Fruit fly (Drosophila melanogaster): ENCODE data around the gene CG13970.

The CG13970 gene

DNA sequence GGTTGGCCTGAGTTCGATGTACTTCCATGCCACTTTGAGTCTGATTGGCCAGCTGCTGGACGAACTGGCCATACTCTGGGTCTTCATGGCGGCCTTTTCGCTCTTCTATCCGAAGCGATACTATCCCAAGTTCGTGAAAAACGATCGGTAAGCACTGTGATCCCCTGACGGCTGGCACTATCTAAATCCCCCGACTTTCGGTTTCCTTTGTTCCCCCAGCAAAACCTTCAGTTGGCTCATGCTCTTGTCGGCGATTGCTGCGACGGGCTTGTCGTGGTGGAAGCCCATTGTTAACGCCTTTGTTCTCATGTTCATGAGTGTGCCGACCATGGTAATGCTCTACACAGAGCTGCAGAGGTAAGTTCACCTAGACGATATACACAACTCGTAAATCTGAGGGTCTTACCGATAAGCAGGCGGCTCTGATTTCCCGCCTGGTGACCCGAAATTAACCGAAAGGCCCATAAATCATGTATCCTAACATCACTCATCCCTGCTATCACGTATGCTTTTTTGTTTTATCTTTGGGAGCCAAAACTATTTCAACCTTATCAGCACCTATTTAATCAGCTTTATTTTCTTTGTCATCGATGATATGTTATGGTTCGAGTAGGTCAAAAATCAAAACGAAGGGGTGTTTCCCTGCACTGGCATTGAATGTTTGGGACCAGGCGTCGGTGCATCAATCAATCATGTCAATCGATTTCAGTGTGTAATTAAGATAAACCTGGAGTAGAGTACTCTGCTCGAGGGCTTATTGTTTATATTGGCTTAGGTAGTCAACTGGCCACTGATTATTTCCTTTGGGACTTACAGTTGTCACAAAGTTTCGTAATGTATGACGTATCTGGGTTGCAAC lies 34.6 kb downstream of the CG13970 start (continued):
- TF ChIP-seq zen2 (GFP tag; IDR thresholded peaks at IDR 0.05; ENCODE audit: partially characterized antibody): no peak
- no peak for TF ChIP-seq stc (GFP tag; IDR thresholded peaks at IDR 0.05)
- 0 out of 2 replicates have a peak, but pooled peaks have one; percentile 6 for TF ChIP-seq onecut (GFP tag; IDR thresholded peaks at IDR 0.05)
- TF ChIP-seq tll (GFP tag; optimal IDR thresholded peaks at IDR 0.05): peak in 1 of 2 experiments; percentile 46
- no peak for TF ChIP-seq Hr39 (optimal IDR thresholded peaks at IDR 0.05)
- no peak for TF ChIP-seq maf-S (GFP tag; optimal IDR thresholded peaks at IDR 0.05)
- peak; percentile 33 for TF ChIP-seq sd (tag; optimal IDR thresholded peaks at IDR 0.05)
- peak; percentile 13 for TF ChIP-seq CG15696 (tag; optimal IDR thresholded peaks at IDR 0.05)
- peak; percentile 2 for TF ChIP-seq CG8478 (optimal IDR thresholded peaks at IDR 0.05)
- no peak for TF ChIP-seq CG17328 (GFP tag; IDR thresholded peaks at IDR 0.05)
- peak; percentile 50 for TF ChIP-seq CG13894 (tag; optimal IDR thresholded peaks at IDR 0.05)
- peak; percentile 36 for TF ChIP-seq sug (tag; optimal IDR thresholded peaks at IDR 0.05)
- peak; percentile 21 for TF ChIP-seq CG13296 (GFP tag; optimal IDR thresholded peaks at IDR 0.05)
- no peak for TF ChIP-seq nau (GFP tag; optimal IDR thresholded peaks at IDR 0.05)
- TF ChIP-seq CG13424 (tag; optimal IDR thresholded peaks at IDR 0.05): no peak
- TF ChIP-seq fd64A (GFP tag; optimal IDR thresholded peaks at IDR 0.05): peak; percentile 12
- no peak for TF ChIP-seq CG8944 (GFP tag; optimal IDR thresholded peaks at IDR 0.05)
- peak in 1 of 2 experiments; percentile 45 for TF ChIP-seq Pdp1 (GFP tag; optimal IDR thresholded peaks at IDR 0.05)
- TF ChIP-seq CG17361 (GFP tag; IDR thresholded peaks at IDR 0.05): no peak
- TF ChIP-seq CG2889 (GFP tag; IDR thresholded peaks at IDR 0.05): no peak
- TF ChIP-seq crp (GFP tag; optimal IDR thresholded peaks at IDR 0.05): no peak
- TF ChIP-seq D (optimal IDR thresholded peaks at IDR 0.05): peak; percentile 25
- TF ChIP-seq D (GFP tag; optimal IDR thresholded peaks at IDR 0.05): no peak
- 0 out of 3 replicates have a peak, but pooled peaks have one; percentile 35 for TF ChIP-seq ci (GFP tag; IDR thresholded peaks at IDR 0.05)
- no peak for TF ChIP-seq her (GFP tag; optimal IDR thresholded peaks at IDR 0.05)
- no peak for TF ChIP-seq caup (GFP tag; optimal IDR thresholded peaks at IDR 0.05; ENCODE audit: severe bottlenecking)
- no peak for TF ChIP-seq CrebB (tag; optimal IDR thresholded peaks at IDR 0.05)
- TF ChIP-seq Fer3 (tag; optimal IDR thresholded peaks at IDR 0.05): no peak
- TF ChIP-seq CG17802 (tag; optimal IDR thresholded peaks at IDR 0.05): no peak
- peak; percentile 49 for TF ChIP-seq CG7745 (tag; optimal IDR thresholded peaks at IDR 0.05)
- no peak for TF ChIP-seq NFAT (GFP tag; IDR thresholded peaks at IDR 0.05)
- no peak for TF ChIP-seq H2.0 (GFP tag; IDR thresholded peaks at IDR 0.05)
- peak; percentile 47; the same call in 1 of the 3 replicates for TF ChIP-seq vnd (GFP tag; IDR thresholded peaks at IDR 0.05; ENCODE audit: partially characterized antibody)
- TF ChIP-seq Hmx (GFP tag; optimal IDR thresholded peaks at IDR 0.05): no peak
- TF ChIP-seq HLH4C (GFP tag; IDR thresholded peaks at IDR 0.05; ENCODE audit: partially characterized antibody): no peak
- TF ChIP-seq slbo (GFP tag; IDR thresholded peaks at IDR 0.05): no peak
- no peak for TF ChIP-seq ken (GFP tag; IDR thresholded peaks at IDR 0.05)
- TF ChIP-seq CG12219 (GFP tag; optimal IDR thresholded peaks at IDR 0.05): no peak
- no peak for TF ChIP-seq CG1233 (GFP tag; optimal IDR thresholded peaks at IDR 0.05)
- TF ChIP-seq B-H1 (GFP tag; IDR thresholded peaks at IDR 0.05): no peak
- peak; percentile 5 for TF ChIP-seq Med (GFP tag)
- peak; percentile 19 for TF ChIP-seq CG18599 (GFP tag; optimal IDR thresholded peaks at IDR 0.05)
- TF ChIP-seq pan (optimal IDR thresholded peaks at IDR 0.05): no peak
- TF ChIP-seq pan (GFP tag; optimal IDR thresholded peaks at IDR 0.05 in 1 of 2, IDR thresholded peaks at IDR 0.05 in 1 of 2): peak in 1 of 2 experiments; percentile 33
- no peak for TF ChIP-seq trem (tag; optimal IDR thresholded peaks at IDR 0.05)
- TF ChIP-seq ewg (GFP tag; optimal IDR thresholded peaks at IDR 0.05): no peak
- TF ChIP-seq Six4 (GFP tag; optimal IDR thresholded peaks at IDR 0.05): no peak
- TF ChIP-seq CG34376 (GFP tag; optimal IDR thresholded peaks at IDR 0.05): peak; percentile 70
- no peak for TF ChIP-seq ems (GFP tag; optimal IDR thresholded peaks at IDR 0.05)

All from whole organism, embryonic.